Worm (Caenorhabditis elegans): Measurements from ENCODE around the gene F46B6.4.

F46B6.4 gene

DNA sequence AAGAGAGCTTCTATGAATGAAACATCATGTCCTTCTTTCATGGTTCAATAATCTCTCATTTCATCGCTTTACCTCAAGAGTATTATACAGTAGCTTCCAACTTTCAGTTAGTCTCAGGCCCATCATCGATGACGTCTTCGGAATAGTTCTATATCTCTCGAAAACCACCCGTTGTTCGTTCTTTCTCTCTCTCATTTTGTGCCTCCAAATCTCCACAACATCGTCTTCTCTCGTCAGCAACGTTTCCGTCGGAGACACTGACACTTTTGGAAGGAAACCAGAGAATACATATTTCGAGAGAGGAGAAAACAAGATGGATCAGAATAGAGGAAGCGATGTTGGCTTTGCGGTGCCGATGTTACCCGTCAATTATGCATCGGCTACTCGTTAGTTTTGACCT, 47.5 kb downstream of the F46B6.4 start (continued):
- no peak for TF ChIP-seq duxl-1 (tag; optimal IDR thresholded peaks at IDR 0.05; ENCODE audit: poor library complexity)
- TF ChIP-seq lin-13 (GFP tag; optimal IDR thresholded peaks at IDR 0.05) = no peak
- peak in 1 of 2 experiments; percentile 78 for TF ChIP-seq unc-62 (GFP tag; optimal IDR thresholded peaks at IDR 0.05 in 1 of 2)
- no peak for TF ChIP-seq unc-62 (tag; optimal IDR thresholded peaks at IDR 0.05)
- TF ChIP-seq ama-1 (optimal IDR thresholded peaks at IDR 0.05) = peak; percentile 43
- peak; percentile 33 to 35 for TF ChIP-seq lsy-2 (tag; optimal IDR thresholded peaks at IDR 0.05)
- TF ChIP-seq ceh-32 (tag; optimal IDR thresholded peaks at IDR 0.05; ENCODE audit: poor library complexity) = no peak

ce11 chrV:9730743-9731706, 48.3 kb downstream of the F46B6.4 start:
- TF ChIP-seq nhr-111 (GFP tag; optimal IDR thresholded peaks at IDR 0.05) (no peak), mep-1 (tag; optimal IDR thresholded peaks at IDR 0.05) (peak; percentile 96), nhr-41 (GFP tag; IDR thresholded peaks at IDR 0.05) (no peak), dmd-9 (GFP tag; IDR thresholded peaks at IDR 0.05) (peak; percentile 64; the same call in 1 of the 2 replicates), spr-1 (tag; optimal IDR thresholded peaks at IDR 0.05) (peak; percentile 89), hmg-1.1 (GFP tag; IDR thresholded peaks at IDR 0.05) (peak; percentile 93), ceh-44 (GFP tag; IDR thresholded peaks at IDR 0.05) (peak; percentile 84; the same call in 1 of the 2 replicates), nhr-25 (tag; optimal IDR thresholded peaks at IDR 0.05; ENCODE audit: borderline replicate concordance, insufficient read depth) (peak; percentile 95), nhr-10 (tag; optimal IDR thresholded peaks at IDR 0.05) (peak; percentile 95), php-3 (GFP tag; IDR thresholded peaks at IDR 0.05) (peak; percentile 47; the same call in 1 of the 2 replicates), nhr-237 (tag; optimal IDR thresholded peaks at IDR 0.05) (peak; percentile 29), Y75B8A.6 (GFP tag; IDR thresholded peaks at IDR 0.05) (no peak; the same call in 1 of the 2 replicates), snpc-4 (tag; optimal IDR thresholded peaks at IDR 0.05) (no peak), aha-1 (tag) (peak; percentile 100), nhr-11 (tag; optimal IDR thresholded peaks at IDR 0.05) (peak; percentile 97), T20F7.1 (GFP tag; optimal IDR thresholded peaks at IDR 0.05) (peak; percentile 82), F26F4.8 (GFP tag; conservative IDR thresholded peaks at IDR 0.05) (no peak), dmd-8 (GFP tag; IDR thresholded peaks at IDR 0.05) (peak; percentile 68; the same call in 1 of the 2 replicates), gei-8 (GFP tag; optimal IDR thresholded peaks at IDR 0.05) (peak; percentile 82), ces-1 (GFP tag; optimal IDR thresholded peaks at IDR 0.05) (peak; percentile 41), mxl-3 (GFP tag; optimal IDR thresholded peaks at IDR 0.05) (peak; percentile 99), F10B5.3 (tag; optimal IDR thresholded peaks at IDR 0.05) (peak; percentile 65), ztf-11 (tag; optimal IDR thresholded peaks at IDR 0.05) (no peak), jun-1 (tag; optimal IDR thresholded peaks at IDR 0.05) (peak; percentile 78), hif-1 (tag; optimal IDR thresholded peaks at IDR 0.05) (peak; percentile 61 to 93), dmd-6 (GFP tag; IDR thresholded peaks at IDR 0.05) (peak; percentile 93), F37D6.2 (tag; optimal IDR thresholded peaks at IDR 0.05) (peak; percentile 90), rbr-2 (tag; optimal IDR thresholded peaks at IDR 0.05) (peak; percentile 97), dpl-1 (GFP tag; optimal IDR thresholded peaks at IDR 0.05) (peak; percentile 64), saeg-2 (GFP tag; IDR thresholded peaks at IDR 0.05) (peak; percentile 75; the same call in 1 of the 2 replicates), lin-1 (GFP tag; IDR thresholded peaks at IDR 0.05) (peak; percentile 22; the same call in 1 of the 2 replicates), lin-13 (GFP tag; optimal IDR thresholded peaks at IDR 0.05) (peak; percentile 83), set-16 (GFP tag; IDR thresholded peaks at IDR 0.05) (peak; percentile 94), madf-9 (GFP tag; conservative IDR thresholded peaks at IDR 0.05) (peak; percentile 70), zfp-2 (tag; optimal IDR thresholded peaks at IDR 0.05) (peak; percentile 77), zip-2 (tag; optimal IDR thresholded peaks at IDR 0.05) (no peak), madf-5 (GFP tag; IDR thresholded peaks at IDR 0.05) (0 out of 4 replicates have a peak, but pooled peaks of 1 of the 2 experiments have one; percentile 1), nhr-42 (GFP tag; IDR thresholded peaks at IDR 0.05) (peak; percentile 78; the same call in 1 of the 2 replicates), zip-11 (GFP tag; IDR thresholded peaks at IDR 0.05) (no peak), Y105C5A.15 (GFP tag; IDR thresholded peaks at IDR 0.05) (no peak), nhr-28 (tag; optimal IDR thresholded peaks at IDR 0.05) (peak; percentile 95), ceh-32 (tag; optimal IDR thresholded peaks at IDR 0.05; ENCODE audit: poor library complexity) (no peak)
